Worm (Caenorhabditis elegans) whole organism, L4 larva: Measurements from ENCODE around the gene srz-63.

Experiments used
- aha-1 ChIP-seq: fragments of 150-350 bp; peaks from one replicate; lab custom pipeline; 2014; ENCODE audit warnings: missing biosample characterization, missing genetic modification characterization
- ceh-28 ChIP-seq: fragments of 150-350 bp; optimal IDR thresholded peaks from 2 replicates; lab custom pipeline; 2014; ENCODE audit warnings: missing biosample characterization, missing genetic modification reagents, missing genetic modification characterization
- unc-62 ChIP-seq, 3 experiments: fragments of 150-350 bp in 1 of 3; sonication (generic microtip); optimal IDR thresholded peaks in 2 of 3; peaks in 1 of 3; 1 replicate in 1 of 3; 2 replicates in 2 of 3; lab custom pipeline; 2014 to 2017; ENCODE audit warnings: missing biosample characterization in 3 of 3, missing genetic modification characterization in 3 of 3, missing genetic modification reagents in 3 of 3, missing genotype in 1 of 3

srz-63 gene

DNA sequence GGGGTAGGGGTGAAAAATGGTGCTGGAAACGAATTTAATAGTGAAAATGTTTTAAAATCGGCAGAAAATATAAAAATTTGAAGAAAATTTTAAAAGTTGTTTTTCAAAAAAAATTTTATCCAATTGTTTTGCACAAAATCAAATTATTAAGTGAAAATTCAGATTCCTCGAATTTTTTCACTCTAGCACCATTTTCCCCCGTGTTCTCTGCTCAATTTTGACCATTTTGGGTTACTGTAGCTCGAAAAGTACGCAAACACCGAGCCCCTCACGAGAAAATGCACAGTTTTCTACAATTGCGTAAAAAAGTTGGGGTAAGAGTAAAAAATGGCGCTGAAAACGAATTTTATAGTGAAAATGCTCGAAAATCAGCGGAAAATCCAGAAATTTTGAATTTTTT lies 51.4 kb downstream of the srz-63 start:
- TF ChIP-seq unc-62 (GFP tag; optimal IDR thresholded peaks at IDR 0.05 in 1 of 2; lab: Kevin White, UChicago) = peak in 1 of 2 experiments; percentile 74
- no peak for TF ChIP-seq unc-62 (tag; optimal IDR thresholded peaks at IDR 0.05; lab: Kevin White, UChicago)
- TF ChIP-seq aha-1 = peak; percentile 77
- TF ChIP-seq ceh-28 (tag; lab: Kevin White, UChicago) = no peak
